Fruit fly (Drosophila melanogaster) whole organism, embryonic: Measurements from ENCODE around the gene CG7149.

Experiments
- Ada2b ChIP-seq: fragments of 200-800 bp; sonication (Bioruptor generic); IDR thresholded peaks from 2 replicates; pipeline ENCODE4 v1.3.6; 2022; ENCODE audit warnings: missing biosample characterization, missing genetic modification characterization
- BtbVII ChIP-seq: fragments of 200-800 bp; sonication (Bioruptor generic); optimal IDR thresholded peaks from 3 replicates; lab custom pipeline; 2017; ENCODE audit warnings: missing biosample characterization, mild to moderate bottlenecking, missing genetic modification characterization
- CG10431 ChIP-seq: fragments of 200-800 bp; sonication (Bioruptor generic); optimal IDR thresholded peaks from 3 replicates; lab custom pipeline; 2018; ENCODE audit warnings: missing biosample characterization, mild to moderate bottlenecking, missing genetic modification characterization
- CG11085 ChIP-seq: fragments of 200-800 bp; sonication (Bioruptor generic); IDR thresholded peaks from 2 replicates; pipeline ENCODE4 v1.3.6; 2022; ENCODE audit warnings: missing biosample characterization, missing genetic modification characterization
- CG11504 ChIP-seq: fragments of 200-800 bp; sonication (Bioruptor generic); optimal IDR thresholded peaks from 3 replicates; lab custom pipeline; 2019; ENCODE audit warnings: missing biosample characterization, mild to moderate bottlenecking, missing genetic modification characterization, moderate library complexity
- CG12236 ChIP-seq: fragments of 200-800 bp; sonication (Bioruptor generic); optimal IDR thresholded peaks from 2 replicates; lab custom pipeline; 2016; ENCODE audit warnings: missing biosample characterization, missing genetic modification characterization
- CG14441 ChIP-seq: fragments of 200-800 bp; sonication (Bioruptor generic); IDR thresholded peaks from 2 replicates; pipeline ENCODE4 v1.3.6; 2022; ENCODE audit warnings: missing biosample characterization, missing genetic modification characterization
- CG15011 ChIP-seq: fragments of 200-800 bp; sonication (Bioruptor generic); optimal IDR thresholded peaks from 3 replicates; lab custom pipeline; 2018; ENCODE audit warnings: missing biosample characterization, mild to moderate bottlenecking, missing genetic modification characterization
- CG18619 ChIP-seq: fragments of 200-800 bp; sonication (Bioruptor generic); optimal IDR thresholded peaks from 3 replicates; lab custom pipeline; 2017; ENCODE audit warnings: missing biosample characterization, mild to moderate bottlenecking, missing genetic modification characterization
- CG4707 ChIP-seq: fragments of 200-800 bp; sonication (Bioruptor generic); optimal IDR thresholded peaks from 2 replicates; lab custom pipeline; 2018; ENCODE audit warnings: missing biosample characterization, mild to moderate bottlenecking, missing genetic modification characterization, moderate library complexity
- CG4730 ChIP-seq: fragments of 200-800 bp; sonication (Bioruptor generic); IDR thresholded peaks from 2 replicates; pipeline ENCODE4 v1.3.6; 2022; ENCODE audit warnings: missing biosample characterization, missing genetic modification characterization
- CG4820 ChIP-seq: fragments of 200-800 bp; sonication (Bioruptor generic); optimal IDR thresholded peaks from 3 replicates; lab custom pipeline; 2016; ENCODE audit warnings: missing biosample characterization, missing genetic modification characterization
- CG5180 ChIP-seq: fragments of 200-800 bp; sonication (Bioruptor generic); optimal IDR thresholded peaks from 3 replicates; lab custom pipeline; 2017; ENCODE audit warnings: missing biosample characterization, missing genetic modification characterization, mild to moderate bottlenecking, moderate library complexity, missing genetic modification reagents
- Dad ChIP-seq: fragments of 200-800 bp; sonication (Bioruptor generic); optimal IDR thresholded peaks from 3 replicates; lab custom pipeline; 2016; ENCODE audit warnings: missing biosample characterization, missing genetic modification characterization
- Dip2 ChIP-seq: fragments of 200-800 bp; sonication (Bioruptor generic); IDR thresholded peaks from 2 replicates; pipeline ENCODE4 v1.3.6; 2022; ENCODE audit warnings: missing biosample characterization, missing genetic modification characterization
- Drgx ChIP-seq: fragments of 200-800 bp; sonication (Bioruptor generic); IDR thresholded peaks from 2 replicates; pipeline ENCODE4 v1.3.6; 2022; ENCODE audit warnings: missing biosample characterization, missing genetic modification characterization
- Fer3 ChIP-seq: fragments of 200-800 bp; sonication (Bioruptor generic); optimal IDR thresholded peaks from 2 replicates; lab custom pipeline; 2018; ENCODE audit warnings: missing biosample characterization, mild to moderate bottlenecking, missing genetic modification characterization, moderate library complexity
- H15 ChIP-seq: fragments of 200-800 bp; sonication (Bioruptor generic); IDR thresholded peaks from 3 replicates; pipeline ENCODE4 v1.3.6; 2022; ENCODE audit warnings: missing biosample characterization, missing genetic modification characterization
- H2.0 ChIP-seq: fragments of 200-800 bp; sonication (Bioruptor generic); IDR thresholded peaks from 2 replicates; pipeline ENCODE4 v1.3.6; 2022; ENCODE audit warnings: missing biosample characterization, missing genetic modification characterization
- HHEX ChIP-seq: fragments of 200-800 bp; sonication (Bioruptor generic); optimal IDR thresholded peaks from 3 replicates; lab custom pipeline; 2017; ENCODE audit warnings: missing biosample characterization, mild to moderate bottlenecking, missing genetic modification characterization, missing genetic modification reagents
- HLH4C ChIP-seq: fragments of 200-800 bp; sonication (Bioruptor generic); IDR thresholded peaks from 3 replicates; pipeline ENCODE4 v1.3.6; 2022; ENCODE audit warnings: missing biosample characterization, missing genetic modification characterization; ENCODE audit not compliant: partially characterized antibody
- Jarid2 ChIP-seq: fragments of 200-800 bp; sonication (Bioruptor generic); optimal IDR thresholded peaks from 3 replicates; lab custom pipeline; 2017; ENCODE audit warnings: mild to moderate bottlenecking, missing biosample characterization, missing genetic modification reagents, missing genetic modification characterization
- Max ChIP-seq: fragments of 200-800 bp; sonication (Bioruptor generic); optimal IDR thresholded peaks from 2 replicates; lab custom pipeline; 2016; ENCODE audit warnings: missing biosample characterization, mild to moderate bottlenecking, missing genetic modification characterization
- Nf-YB ChIP-seq: fragments of 200-800 bp; sonication (Bioruptor generic); optimal IDR thresholded peaks from 3 replicates; lab custom pipeline; 2019; ENCODE audit warnings: missing biosample characterization, mild to moderate bottlenecking, missing genetic modification characterization, moderate library complexity
- Ravus ChIP-seq: fragments of 200-800 bp; sonication (Bioruptor generic); IDR thresholded peaks from 2 replicates; pipeline ENCODE4 v1.3.6; 2022; ENCODE audit warnings: missing biosample characterization, missing genetic modification characterization
- Sox100B ChIP-seq: fragments of 200-800 bp; sonication (Bioruptor generic); optimal IDR thresholded peaks from 3 replicates; lab custom pipeline; 2018; ENCODE audit warnings: missing biosample characterization, mild to moderate bottlenecking, missing genetic modification characterization
- Vsx1 ChIP-seq: fragments of 200-800 bp; sonication (Bioruptor generic); optimal IDR thresholded peaks from 2 replicates; lab custom pipeline; 2017; ENCODE audit warnings: missing biosample characterization, mild to moderate bottlenecking, missing genetic modification characterization, missing genetic modification reagents
- amos ChIP-seq: fragments of 200-800 bp; sonication (Bioruptor generic); IDR thresholded peaks from 2 replicates; pipeline ENCODE4 v1.3.6; 2022; ENCODE audit warnings: missing biosample characterization, missing genetic modification characterization; ENCODE audit not compliant: partially characterized antibody
- caup ChIP-seq: fragments of 200-800 bp; sonication (Bioruptor generic); optimal IDR thresholded peaks from 3 replicates; lab custom pipeline; 2017; ENCODE audit warnings: missing biosample characterization, mild to moderate bottlenecking, missing genetic modification characterization, moderate library complexity; ENCODE audit not compliant: severe bottlenecking
- chm ChIP-seq: fragments of 200-800 bp; sonication (Bioruptor generic); IDR thresholded peaks from 2 replicates; pipeline ENCODE4 v1.3.6; 2022; ENCODE audit warnings: missing biosample characterization, missing genetic modification characterization
- chn ChIP-seq: fragments of 200-800 bp; sonication (Bioruptor generic); optimal IDR thresholded peaks from 2 replicates; lab custom pipeline; 2016; ENCODE audit warnings: missing biosample characterization, missing genetic modification characterization
- dan ChIP-seq: fragments of 200-800 bp; sonication (Bioruptor generic); IDR thresholded peaks from 2 replicates; pipeline ENCODE4 v1.3.6; 2022; ENCODE audit warnings: missing biosample characterization, missing genetic modification characterization
- dmrt11E ChIP-seq: fragments of 200-800 bp; sonication (Bioruptor generic); optimal IDR thresholded peaks from 3 replicates; lab custom pipeline; 2018; ENCODE audit warnings: missing biosample characterization, mild to moderate bottlenecking, missing genetic modification characterization, moderate library complexity
- fd64A ChIP-seq: fragments of 200-800 bp; sonication (Bioruptor generic); optimal IDR thresholded peaks from 3 replicates; lab custom pipeline; 2018; ENCODE audit warnings: missing biosample characterization, mild to moderate bottlenecking, missing genetic modification characterization
- pho ChIP-seq: fragments of 200-800 bp; sonication (Bioruptor generic); optimal IDR thresholded peaks from 2 replicates; lab custom pipeline; 2016; ENCODE audit warnings: missing biosample characterization, missing genetic modification characterization
- prd ChIP-seq, 3 experiments: fragments of >200 bp in 2 of 3; fragments of 200-800 bp in 1 of 3; sonication (Bioruptor generic) in 1 of 3; optimal IDR thresholded peaks in 2 of 3; IDR thresholded peaks in 1 of 3; 2 replicates in 2 of 3; 3 replicates in 1 of 3; pipeline versions ENCODE4 v1.3.6 to Lab custom; 2017 to 2022; ENCODE audit warnings: missing biosample characterization in 1 of 3, missing genetic modification characterization in 1 of 3
- row ChIP-seq: fragments of 200-800 bp; sonication (Bioruptor generic); IDR thresholded peaks from 3 replicates; pipeline ENCODE4 v1.3.6; 2022; ENCODE audit warnings: missing biosample characterization, missing genetic modification characterization
- sens ChIP-seq: fragments of 200-800 bp; sonication (Bioruptor generic); peaks from one replicate; lab custom pipeline; 2016; ENCODE audit warnings: missing biosample characterization, missing genetic modification characterization
- slou ChIP-seq: fragments of 200-800 bp; sonication (Bioruptor generic); optimal IDR thresholded peaks from 3 replicates; lab custom pipeline; 2016; ENCODE audit warnings: missing biosample characterization, missing genetic modification characterization
- tll ChIP-seq, 2 experiments: fragments of 200-800 bp in 1 of 2; fragments of >200 bp in 1 of 2; sonication (Bioruptor generic) in 1 of 2; optimal IDR thresholded peaks; 2 replicates each; lab custom pipeline; 2017 to 2019; ENCODE audit warnings: missing biosample characterization in 2 of 2, missing genetic modification characterization in 2 of 2, mild to moderate bottlenecking in 1 of 2, moderate library complexity in 1 of 2

The CG7149 gene

DNA sequence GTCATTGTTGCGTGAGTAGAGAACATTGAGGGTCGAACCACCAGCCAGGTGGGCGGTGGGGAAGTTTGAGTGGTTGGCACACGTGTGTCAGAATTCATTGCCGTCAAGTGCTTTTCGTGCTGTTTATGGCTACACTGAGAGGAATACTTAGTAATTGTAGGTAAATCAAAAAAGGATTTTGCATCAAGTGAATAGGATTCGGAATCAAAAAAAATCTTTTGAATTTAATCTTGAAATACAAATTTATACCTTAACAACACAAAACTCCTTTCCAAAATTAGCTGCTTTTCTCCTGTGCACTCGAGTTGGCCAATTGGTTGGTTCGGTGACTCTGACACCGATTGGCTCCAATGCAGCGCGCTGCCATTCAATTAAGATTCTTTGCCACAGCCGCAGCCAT is 35.8 kb downstream of the CG7149 start:
- TF ChIP-seq prd (optimal IDR thresholded peaks at IDR 0.05; lab: Kevin White, UChicago) (no peak), prd (GFP tag; IDR thresholded peaks at IDR 0.05; lab: Robert Waterston, UW) (0 out of 3 replicates have a peak, but pooled peaks have one; percentile 13), Drgx (peak; percentile 68), CG10431 (GFP tag; lab: Kevin White, UChicago) (no peak), H15 (no peak), Fer3 (tag; lab: Kevin White, UChicago) (no peak), sens (GFP tag; lab: Kevin White, UChicago) (peak; percentile 46), pho (GFP tag; lab: Kevin White, UChicago) (no peak), Jarid2 (GFP tag; lab: Kevin White, UChicago) (no peak), chn (no peak), row (0 out of 3 replicates have a peak, but pooled peaks have one; percentile 14), CG11504 (no peak), H2.0 (GFP tag; lab: Robert Waterston, UW) (no peak)

DNA sequence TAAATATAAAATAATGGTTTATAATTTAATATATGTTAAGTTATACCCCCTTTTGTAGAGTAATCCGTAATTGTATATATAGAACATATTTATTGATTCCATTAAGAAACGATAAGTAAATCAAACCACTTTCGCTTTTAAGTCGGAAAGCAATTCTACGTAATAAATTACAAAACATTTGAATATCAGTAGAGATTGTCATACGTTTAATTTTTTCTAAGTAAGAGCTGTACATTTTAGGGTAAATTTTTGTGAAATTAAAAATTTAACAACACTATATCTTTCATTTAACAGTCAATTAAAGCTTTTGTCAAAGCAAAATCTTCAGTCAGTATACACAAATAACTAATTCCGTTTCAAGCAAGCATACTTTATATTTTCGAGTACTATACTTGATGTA is 36.5 kb downstream of the CG7149 start, which contains the start of gene CG46025:
Gene CG46025 (plus strand): TSS at position 301 of the 400 bp plus-strand sequence.
- TF ChIP-seq slou (GFP tag; lab: Kevin White, UChicago) (no peak), CG18619 (GFP tag; lab: Kevin White, UChicago) (no peak), CG4730 (GFP tag; lab: Robert Waterston, UW) (no peak), HLH4C (GFP tag; lab: Robert Waterston, UW) (no peak), Nf-YB (GFP tag; lab: Kevin White, UChicago) (no peak), Dip2 (GFP tag; lab: Robert Waterston, UW) (no peak), Ada2b (GFP tag; lab: Robert Waterston, UW) (no peak), HHEX (GFP tag; lab: Kevin White, UChicago) (no peak), chm (GFP tag; lab: Robert Waterston, UW) (no peak), tll (GFP tag; optimal IDR thresholded peaks at IDR 0.05; lab: Kevin White, UChicago) (no peak), CG11085 (GFP tag; lab: Robert Waterston, UW) (no peak)

DNA sequence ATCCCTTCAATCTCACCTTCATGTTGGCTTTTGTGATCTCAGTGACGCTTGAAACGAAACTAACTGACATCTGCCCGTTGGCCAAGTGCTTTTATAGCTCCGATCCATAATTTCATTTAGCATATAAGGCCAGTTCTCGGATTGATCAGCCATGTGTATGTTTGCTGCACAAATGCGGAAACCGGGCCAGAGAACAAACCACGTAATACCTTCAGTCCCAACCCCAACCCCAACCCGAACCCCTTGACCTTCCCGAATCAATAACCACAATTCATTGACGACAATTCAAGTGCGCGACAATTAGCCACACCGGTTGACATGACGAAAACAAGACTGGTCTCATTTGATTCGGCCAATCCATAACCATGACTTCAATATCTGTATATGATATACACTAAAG is 37.3 kb downstream of the CG7149 start, which contains the start of gene CG7203:
Gene CG7203 (minus strand): TSS at position 101 of the 400 bp plus-strand sequence.
- TF ChIP-seq amos (GFP tag; lab: Robert Waterston, UW) = no peak
- no peak for TF ChIP-seq CG4820
- TF ChIP-seq CG4707 (GFP tag; lab: Kevin White, UChicago) = no peak
- no peak for TF ChIP-seq Dad
- no peak for TF ChIP-seq BtbVII
- TF ChIP-seq CG15011 (GFP tag; lab: Kevin White, UChicago) = no peak
- TF ChIP-seq Ravus = no peak
- TF ChIP-seq CG5180 (GFP tag; lab: Kevin White, UChicago) = no peak
- no peak for TF ChIP-seq pho (GFP tag; lab: Kevin White, UChicago)
- TF ChIP-seq CG14441 (GFP tag; lab: Robert Waterston, UW) = no peak
- no peak for TF ChIP-seq dmrt11E
- no peak for TF ChIP-seq Jarid2 (GFP tag; lab: Kevin White, UChicago)
- no peak for TF ChIP-seq Vsx1 (GFP tag; lab: Kevin White, UChicago)
- TF ChIP-seq caup = no peak
- TF ChIP-seq CG12236 (GFP tag; lab: Kevin White, UChicago) = no peak
- no peak for TF ChIP-seq dan (GFP tag; lab: Robert Waterston, UW)
- no peak for TF ChIP-seq Max
- TF ChIP-seq Sox100B = no peak
- no peak for TF ChIP-seq fd64A (GFP tag; lab: Kevin White, UChicago)
